Fruit fly (Drosophila melanogaster) whole organism, embryonic: Measurements from ENCODE around the gene CG15764.

Experiments
- Adf1 ChIP-seq: fragments of 200-800 bp; sonication (Bioruptor generic); IDR thresholded peaks from 2 replicates; pipeline ENCODE4 v1.3.6; 2022; ENCODE audit warnings: missing biosample characterization, missing genetic modification characterization
- Atf6 ChIP-seq: fragments of 200-800 bp; sonication (Bioruptor generic); IDR thresholded peaks from 2 replicates; pipeline ENCODE4 v1.3.6; 2022; ENCODE audit warnings: missing biosample characterization, missing genetic modification characterization
- Awh ChIP-seq: fragments of 200-800 bp; sonication (Bioruptor generic); IDR thresholded peaks from 2 replicates; pipeline ENCODE4, ENCODE4 v1.3.6; 2022; ENCODE audit warnings: missing biosample characterization, missing genetic modification characterization
- BEAF-32 ChIP-seq: fragments of 200-800 bp; sonication (Bioruptor generic); optimal IDR thresholded peaks from 3 replicates; lab custom pipeline; 2017; ENCODE audit warnings: missing biosample characterization, missing genetic modification characterization, mild to moderate bottlenecking, moderate library complexity, missing genetic modification reagents
- CG10543 ChIP-seq: fragments of 200-800 bp; sonication (Bioruptor generic); optimal IDR thresholded peaks from 3 replicates; lab custom pipeline; 2017; ENCODE audit warnings: missing biosample characterization, mild to moderate bottlenecking, missing genetic modification characterization, moderate library complexity
- CG11398 ChIP-seq: fragments of 200-800 bp; sonication (Bioruptor generic); optimal IDR thresholded peaks from 2 replicates; lab custom pipeline; 2016; ENCODE audit warnings: missing biosample characterization, missing genetic modification characterization
- CG11696 ChIP-seq: fragments of 200-800 bp; sonication (Bioruptor generic); IDR thresholded peaks from 2 replicates; pipeline ENCODE4 v1.3.6; 2022; ENCODE audit warnings: missing biosample characterization, missing genetic modification characterization
- CG12391 ChIP-seq: fragments of 200-800 bp; sonication (Bioruptor generic); optimal IDR thresholded peaks from 3 replicates; lab custom pipeline; 2018; ENCODE audit warnings: missing biosample characterization, mild to moderate bottlenecking, missing genetic modification characterization, moderate library complexity
- CG14050 ChIP-seq: fragments of 200-800 bp; sonication (Bioruptor generic); IDR thresholded peaks from 3 replicates; pipeline ENCODE4 v1.3.6; 2022; ENCODE audit warnings: missing biosample characterization, missing genetic modification characterization
- CG1529 ChIP-seq: fragments of 200-800 bp; sonication (Bioruptor generic); optimal IDR thresholded peaks from 3 replicates; lab custom pipeline; 2018; ENCODE audit warnings: missing biosample characterization, missing genetic modification characterization
- CG1603 ChIP-seq: fragments of 200-800 bp; sonication (Bioruptor generic); optimal IDR thresholded peaks from 2 replicates; lab custom pipeline; 2019; ENCODE audit warnings: missing biosample characterization, mild to moderate bottlenecking, missing genetic modification characterization, moderate library complexity
- CG2116 ChIP-seq: fragments of 200-800 bp; sonication (Bioruptor generic); optimal IDR thresholded peaks from 3 replicates; lab custom pipeline; 2018; ENCODE audit warnings: missing biosample characterization, mild to moderate bottlenecking, missing genetic modification characterization
- CG31224 ChIP-seq: fragments of 200-800 bp; sonication (Bioruptor generic); IDR thresholded peaks from 2 replicates; pipeline ENCODE4 v1.3.6; 2022; ENCODE audit warnings: missing biosample characterization, missing genetic modification characterization
- CG3163 ChIP-seq: fragments of 200-800 bp; sonication (Bioruptor generic); optimal IDR thresholded peaks from 3 replicates; lab custom pipeline; 2016; ENCODE audit warnings: missing biosample characterization, missing genetic modification characterization
- CG3847 ChIP-seq: fragments of 200-800 bp; sonication (Bioruptor generic); IDR thresholded peaks from 2 replicates; pipeline ENCODE4 v1.3.6; 2022; ENCODE audit warnings: missing biosample characterization, missing genetic modification characterization
- CG4617 ChIP-seq: fragments of 200-800 bp; sonication (Bioruptor generic); optimal IDR thresholded peaks from 3 replicates; lab custom pipeline; 2016; ENCODE audit warnings: missing biosample characterization, missing genetic modification characterization, borderline replicate concordance
- CG8924 ChIP-seq: fragments of 200-800 bp; optimal IDR thresholded peaks from 3 replicates; lab custom pipeline; 2019; ENCODE audit warnings: missing biosample characterization, mild to moderate bottlenecking, missing genetic modification characterization, moderate library complexity
- Dbx ChIP-seq: fragments of 200-800 bp; sonication (Bioruptor generic); IDR thresholded peaks from 3 replicates; pipeline ENCODE4 v1.3.6; 2022; ENCODE audit warnings: missing biosample characterization, missing genetic modification characterization
- Dfd ChIP-seq, 2 experiments: fragments of >200 bp; optimal IDR thresholded peaks; 2 replicates each; lab custom pipeline; 2017; ENCODE audit warnings: missing biosample characterization in 2 of 2, missing genetic modification characterization in 2 of 2
- Dip3 ChIP-seq: fragments of 200-800 bp; sonication (Bioruptor generic); optimal IDR thresholded peaks from 3 replicates; lab custom pipeline; 2016; ENCODE audit warnings: missing biosample characterization, missing genetic modification characterization
- HLH54F ChIP-seq: fragments of 200-800 bp; sonication (Bioruptor generic); optimal IDR thresholded peaks from 3 replicates; lab custom pipeline; 2016; ENCODE audit warnings: missing biosample characterization, missing genetic modification characterization
- Hr78 ChIP-seq, 2 experiments: fragments of 200-800 bp in 1 of 2; fragments of >200 bp in 1 of 2; sonication (Bioruptor generic) in 1 of 2; optimal IDR thresholded peaks; 2 replicates each; lab custom pipeline; 2017 to 2019; ENCODE audit warnings: missing biosample characterization in 2 of 2, missing genetic modification characterization in 2 of 2, mild to moderate bottlenecking in 1 of 2, moderate library complexity in 1 of 2
- Side ChIP-seq: fragments of 200-800 bp; sonication (Bioruptor generic); optimal IDR thresholded peaks from 2 replicates; lab custom pipeline; 2016; ENCODE audit warnings: missing biosample characterization, missing genetic modification characterization
- Sry-β ChIP-seq: fragments of 200-800 bp; sonication (Bioruptor generic); optimal IDR thresholded peaks from 2 replicates; lab custom pipeline; 2018; ENCODE audit warnings: missing biosample characterization, mild to moderate bottlenecking, missing genetic modification characterization, moderate library complexity
- Taf1 ChIP-seq: fragments of 200-800 bp; sonication (Bioruptor generic); IDR thresholded peaks from 2 replicates; pipeline ENCODE4 v1.3.6; 2022; ENCODE audit warnings: missing biosample characterization, missing genetic modification characterization
- bab2 ChIP-seq: fragments of 200-800 bp; sonication (Bioruptor generic); optimal IDR thresholded peaks from 2 replicates; lab custom pipeline; 2016; ENCODE audit warnings: missing biosample characterization, missing genetic modification characterization
- bsh ChIP-seq, 2 experiments: fragments of 200-800 bp; sonication (Bioruptor generic); optimal IDR thresholded peaks; 2 replicates each; lab custom pipeline; 2017 to 2018; ENCODE audit warnings: mild to moderate bottlenecking in 2 of 2, missing biosample characterization in 2 of 2, missing genetic modification characterization in 2 of 2, moderate library complexity in 1 of 2
- cas ChIP-seq: fragments of 200-800 bp; sonication (Bioruptor generic); IDR thresholded peaks from 2 replicates; pipeline ENCODE4 v1.3.6; 2022; ENCODE audit warnings: missing biosample characterization, missing genetic modification characterization
- chm ChIP-seq: fragments of 200-800 bp; sonication (Bioruptor generic); IDR thresholded peaks from 2 replicates; pipeline ENCODE4 v1.3.6; 2022; ENCODE audit warnings: missing biosample characterization, missing genetic modification characterization
- corto ChIP-seq: fragments of 200-800 bp; sonication (Bioruptor generic); optimal IDR thresholded peaks from 2 replicates; lab custom pipeline; 2016; ENCODE audit warnings: missing biosample characterization, mild to moderate bottlenecking, missing genetic modification characterization, moderate library complexity
- croc ChIP-seq: fragments of 200-800 bp; sonication (Bioruptor generic); conservative IDR thresholded peaks from 3 replicates; pipeline ENCODE4 v1.3.6; 2022; ENCODE audit warnings: missing biosample characterization, missing genetic modification characterization
- da ChIP-seq: fragments of 200-800 bp; sonication (Bioruptor generic); optimal IDR thresholded peaks from 2 replicates; lab custom pipeline; 2016; ENCODE audit warnings: missing biosample characterization, missing genetic modification characterization
- dmrt11E ChIP-seq: fragments of 200-800 bp; sonication (Bioruptor generic); optimal IDR thresholded peaks from 3 replicates; lab custom pipeline; 2018; ENCODE audit warnings: missing biosample characterization, mild to moderate bottlenecking, missing genetic modification characterization, moderate library complexity
- ewg ChIP-seq: fragments of 200-800 bp; sonication (Bioruptor generic); optimal IDR thresholded peaks from 3 replicates; lab custom pipeline; 2017; ENCODE audit warnings: mild to moderate bottlenecking, missing biosample characterization, missing genetic modification reagents, missing genetic modification characterization
- hb ChIP-seq: fragments of 200-800 bp; sonication (Bioruptor generic); IDR thresholded peaks from 3 replicates; pipeline ENCODE4 v1.3.6; 2022; ENCODE audit warnings: missing biosample characterization, missing genetic modification characterization; ENCODE audit not compliant: partially characterized antibody
- inv ChIP-seq: fragments of 200-800 bp; sonication (Bioruptor generic); IDR thresholded peaks from 2 replicates; pipeline ENCODE4 v1.3.6; 2022; ENCODE audit warnings: missing biosample characterization, missing genetic modification characterization; ENCODE audit not compliant: partially characterized antibody
- jing ChIP-seq: fragments of 200-800 bp; sonication (Bioruptor generic); optimal IDR thresholded peaks from 2 replicates; lab custom pipeline; 2018; ENCODE audit warnings: missing biosample characterization, mild to moderate bottlenecking, missing genetic modification characterization
- mld ChIP-seq: fragments of 200-800 bp; sonication (Bioruptor generic); IDR thresholded peaks from 3 replicates; pipeline ENCODE4 v1.3.6; 2022; ENCODE audit warnings: missing biosample characterization, missing genetic modification characterization; ENCODE audit not compliant: partially characterized antibody
- nerfin-1 ChIP-seq: fragments of 200-800 bp; sonication (Bioruptor generic); optimal IDR thresholded peaks from 3 replicates; lab custom pipeline; 2019; ENCODE audit warnings: missing biosample characterization, mild to moderate bottlenecking, missing genetic modification characterization, moderate library complexity
- nom ChIP-seq: fragments of 200-800 bp; sonication (Bioruptor generic); optimal IDR thresholded peaks from 2 replicates; lab custom pipeline; 2017; ENCODE audit warnings: missing biosample characterization, missing genetic modification characterization, mild to moderate bottlenecking, moderate library complexity, missing genetic modification reagents
- pho ChIP-seq: fragments of 200-800 bp; sonication (Bioruptor generic); optimal IDR thresholded peaks from 2 replicates; lab custom pipeline; 2016; ENCODE audit warnings: missing biosample characterization, missing genetic modification characterization
- rib ChIP-seq: fragments of 200-800 bp; sonication (Bioruptor generic); IDR thresholded peaks from 2 replicates; pipeline ENCODE4 v1.3.6; 2022; ENCODE audit warnings: missing biosample characterization, missing genetic modification characterization
- schlank ChIP-seq: fragments of 200-800 bp; sonication (Bioruptor generic); optimal IDR thresholded peaks from 2 replicates; lab custom pipeline; 2018; ENCODE audit warnings: missing biosample characterization, mild to moderate bottlenecking, missing genetic modification characterization
- sd ChIP-seq: fragments of 200-800 bp; sonication (Bioruptor generic); optimal IDR thresholded peaks from 3 replicates; lab custom pipeline; 2018; ENCODE audit warnings: missing biosample characterization, mild to moderate bottlenecking, missing genetic modification characterization, moderate library complexity
- shn ChIP-seq: fragments of 200-800 bp; sonication (Bioruptor generic); optimal IDR thresholded peaks from 3 replicates; lab custom pipeline; 2016; ENCODE audit warnings: missing biosample characterization, missing genetic modification characterization
- sim ChIP-seq: fragments of 200-800 bp; sonication (Bioruptor generic); IDR thresholded peaks from 2 replicates; pipeline ENCODE4 v1.3.6; 2022; ENCODE audit warnings: missing biosample characterization, missing genetic modification characterization
- sisA ChIP-seq: fragments of 200-800 bp; sonication (Bioruptor generic); IDR thresholded peaks from 2 replicates; pipeline ENCODE4 v1.3.6; 2022; ENCODE audit warnings: missing biosample characterization, missing genetic modification characterization
- sqz ChIP-seq: fragments of 200-800 bp; sonication (Bioruptor generic); optimal IDR thresholded peaks from 3 replicates; lab custom pipeline; 2018; ENCODE audit warnings: missing biosample characterization, mild to moderate bottlenecking, missing genetic modification characterization
- tio ChIP-seq: fragments of 200-800 bp; sonication (Bioruptor generic); optimal IDR thresholded peaks from 2 replicates; lab custom pipeline; 2017; ENCODE audit warnings: missing biosample characterization, missing genetic modification characterization, inconsistent platforms
- toy ChIP-seq: fragments of 200-800 bp; sonication (Bioruptor generic); IDR thresholded peaks from 2 replicates; pipeline ENCODE4 v1.3.6; 2022; ENCODE audit warnings: missing biosample characterization, missing genetic modification characterization
- zfh1 ChIP-seq: fragments of 200-800 bp; sonication (Bioruptor generic); IDR thresholded peaks from 3 replicates; pipeline ENCODE4 v1.3.6; 2022; ENCODE audit warnings: missing biosample characterization, missing genetic modification characterization

CG15764 gene

dm6 chrX:5883394-5883793 is 14.5 kb downstream of the CG15764 start (continued):
- TF ChIP-seq BEAF-32, result peak; percentile 24
- TF ChIP-seq jing (GFP tag; lab: Kevin White, UChicago), result no peak
- TF ChIP-seq bsh (GFP tag; optimal IDR thresholded peaks at IDR 0.05; lab: Kevin White, UChicago), result peak in 1 of 2 experiments; percentile 25
- no peak for TF ChIP-seq CG11398
- TF ChIP-seq nerfin-1 (tag; lab: Kevin White, UChicago), result no peak
- TF ChIP-seq chm (GFP tag; lab: Robert Waterston, UW), result no peak
- peak; percentile 60; the same call in 2 of the 3 replicates for TF ChIP-seq zfh1 (GFP tag; lab: Robert Waterston, UW)
- TF ChIP-seq CG4617, result peak; percentile 23
- peak; percentile 36 for TF ChIP-seq CG12391 (tag; lab: Kevin White, UChicago)
- no peak for TF ChIP-seq Awh (GFP tag; lab: Robert Waterston, UW)
- TF ChIP-seq CG1603, result peak; percentile 77
- no peak for TF ChIP-seq Sry-β (GFP tag; lab: Kevin White, UChicago)
- TF ChIP-seq shn (GFP tag; lab: Kevin White, UChicago), result peak; percentile 12
- TF ChIP-seq Atf6, result no peak
- peak; percentile 25; the same call in 1 of the 3 replicates for TF ChIP-seq croc (GFP tag; lab: Robert Waterston, UW)
- peak; percentile 17 for TF ChIP-seq da (GFP tag; lab: Kevin White, UChicago)
- no peak for TF ChIP-seq hb (GFP tag; lab: Robert Waterston, UW)
- TF ChIP-seq schlank (tag; lab: Kevin White, UChicago), result no peak
- TF ChIP-seq inv (GFP tag; lab: Robert Waterston, UW), result no peak
- TF ChIP-seq HLH54F (GFP tag; lab: Kevin White, UChicago), result peak; percentile 8
- peak; percentile 12 for TF ChIP-seq Side (GFP tag; lab: Kevin White, UChicago)
- TF ChIP-seq Dfd (GFP tag; optimal IDR thresholded peaks at IDR 0.05; lab: Kevin White, UChicago), result no peak
- no peak for TF ChIP-seq CG10543 (GFP tag; lab: Kevin White, UChicago)
- peak; percentile 74 for TF ChIP-seq Dbx
- no peak for TF ChIP-seq tio
- TF ChIP-seq bab2 (GFP tag; lab: Kevin White, UChicago), result peak; percentile 53
- peak; percentile 69 for TF ChIP-seq CG3847 (GFP tag; lab: Robert Waterston, UW)
- TF ChIP-seq sqz, result no peak
- TF ChIP-seq rib (GFP tag; lab: Robert Waterston, UW), result 0 out of 2 replicates have a peak, but pooled peaks have one; percentile 30
- no peak for TF ChIP-seq cas (GFP tag; lab: Robert Waterston, UW)
- TF ChIP-seq dmrt11E (tag; lab: Kevin White, UChicago), result peak; percentile 6
- peak; percentile 15 for TF ChIP-seq CG3163 (GFP tag; lab: Kevin White, UChicago)
- TF ChIP-seq Adf1 (GFP tag; lab: Robert Waterston, UW), result no peak
- no peak for TF ChIP-seq corto (GFP tag; lab: Kevin White, UChicago)
- no peak for TF ChIP-seq CG14050 (GFP tag; lab: Robert Waterston, UW)
- peak; percentile 83 for TF ChIP-seq sd
- TF ChIP-seq ewg, result peak; percentile 20
- peak; percentile 92 for TF ChIP-seq CG2116
- TF ChIP-seq CG1529 (GFP tag; lab: Kevin White, UChicago), result no peak
- peak; percentile 21 for TF ChIP-seq Dip3 (GFP tag; lab: Kevin White, UChicago)
- no peak for TF ChIP-seq mld (GFP tag; lab: Robert Waterston, UW)
- no peak for TF ChIP-seq CG8924 (tag; lab: Kevin White, UChicago)
- no peak for TF ChIP-seq CG31224
- TF ChIP-seq toy (GFP tag; lab: Robert Waterston, UW), result no peak
- 0 out of 2 replicates have a peak, but pooled peaks have one; percentile 24 for TF ChIP-seq sisA (GFP tag; lab: Robert Waterston, UW)
- TF ChIP-seq pho (GFP tag; lab: Kevin White, UChicago), result no peak
- TF ChIP-seq Hr78 (GFP tag; optimal IDR thresholded peaks at IDR 0.05; lab: Kevin White, UChicago), result no peak
- TF ChIP-seq CG11696, result no peak
- TF ChIP-seq nom, result no peak
- TF ChIP-seq Taf1 (GFP tag; lab: Robert Waterston, UW), result 0 out of 2 replicates have a peak, but pooled peaks have one; percentile 10
- no peak for TF ChIP-seq sim (GFP tag; lab: Robert Waterston, UW)
